Fruit fly (Drosophila melanogaster): ENCODE measurements around the gene Fntb.

Fntb gene

DNA sequence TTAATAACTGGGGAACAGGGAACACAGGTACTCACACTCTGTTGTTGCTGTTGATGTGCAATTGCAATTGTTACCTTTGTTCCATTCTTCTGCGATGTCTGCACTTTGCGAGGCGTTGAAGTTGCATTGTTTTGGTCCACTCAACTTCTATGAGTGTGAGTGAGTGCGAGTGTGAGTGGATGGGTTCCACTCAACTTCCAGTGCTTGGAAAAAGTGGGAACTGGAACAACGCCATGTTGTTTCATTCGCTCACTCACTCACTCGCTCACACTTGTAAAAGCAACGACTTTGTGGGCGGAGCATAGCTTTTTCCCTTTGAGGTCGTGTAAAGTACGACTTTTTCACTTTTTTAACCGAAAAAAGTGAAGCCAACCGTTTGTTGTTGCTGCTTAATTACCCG, 19.1 kb upstream of the Fntb start (continued):
- TF ChIP-seq Bgb (GFP tag; IDR thresholded peaks at IDR 0.05; ENCODE audit: partially characterized antibody) (0 out of 2 replicates have a peak, but pooled peaks have one; percentile 21), phol (tag; optimal IDR thresholded peaks at IDR 0.05) (peak; percentile 42), CG15514 (GFP tag; optimal IDR thresholded peaks at IDR 0.05) (no peak), Dll (GFP tag; IDR thresholded peaks at IDR 0.05; ENCODE audit: partially characterized antibody) (no peak), CG17361 (GFP tag; IDR thresholded peaks at IDR 0.05) (no peak), Dref (GFP tag; IDR thresholded peaks at IDR 0.05) (no peak)

DNA sequence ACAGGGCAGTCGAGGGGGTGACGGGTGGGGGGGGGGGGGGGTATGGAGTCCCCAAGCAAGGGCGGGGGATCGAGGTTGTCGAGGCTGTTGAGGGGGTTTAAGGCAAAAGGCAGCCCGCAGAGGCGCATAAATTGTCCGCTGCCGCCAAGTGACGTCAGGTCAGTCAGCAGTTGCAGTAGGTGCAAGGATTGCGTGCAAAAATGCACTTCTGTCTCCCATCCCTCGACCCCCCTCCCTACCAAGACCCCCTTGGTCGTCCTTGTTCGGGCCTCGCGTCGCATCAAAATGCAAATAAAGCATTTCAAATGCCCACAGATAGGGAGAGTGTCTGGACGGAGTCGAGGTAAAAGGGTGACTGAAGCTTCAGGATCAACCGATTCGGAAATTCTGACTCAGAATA, 16.3 kb upstream of the Fntb start:
- no peak for TF ChIP-seq CG8290 (GFP tag; optimal IDR thresholded peaks at IDR 0.05)
- no peak for TF ChIP-seq CG8290 (tag; optimal IDR thresholded peaks at IDR 0.05)
- no peak for TF ChIP-seq Sin3A (optimal IDR thresholded peaks at IDR 0.05)
- no peak for TF ChIP-seq exex (tag; optimal IDR thresholded peaks at IDR 0.05)
- no peak for TF ChIP-seq fd96Cb (tag; optimal IDR thresholded peaks at IDR 0.05)
- TF ChIP-seq crc (GFP tag; optimal IDR thresholded peaks at IDR 0.05) = no peak
- TF ChIP-seq CG7372 (GFP tag; IDR thresholded peaks at IDR 0.05) = no peak
- no peak for TF ChIP-seq oc (tag; optimal IDR thresholded peaks at IDR 0.05)

DNA sequence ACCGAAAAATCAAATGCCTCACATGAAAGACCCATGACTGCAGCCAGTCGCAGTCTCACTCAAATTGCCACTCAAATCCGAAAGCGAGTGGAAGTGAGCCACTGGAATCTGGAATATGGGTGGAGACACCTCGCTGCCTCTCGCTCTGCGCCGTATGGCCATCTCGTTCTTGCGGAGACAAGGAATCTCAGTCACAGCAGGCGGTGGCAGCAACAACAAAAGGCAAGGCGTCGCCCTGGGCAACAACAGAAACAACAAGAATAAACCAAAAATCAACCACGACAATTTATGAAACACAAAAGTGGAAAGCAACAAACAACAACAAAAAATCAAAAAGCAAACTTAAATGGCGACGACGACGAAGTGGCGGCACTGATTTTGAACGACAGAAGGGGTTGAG, 9.5 kb upstream of the Fntb start:
- TF ChIP-seq her (GFP tag; optimal IDR thresholded peaks at IDR 0.05) = no peak
- TF ChIP-seq tna (GFP tag; IDR thresholded peaks at IDR 0.05; ENCODE audit: partially characterized antibody) = peak; percentile 52; the same call in 1 of the 2 replicates
- peak; percentile 23 for TF ChIP-seq CG8924 (tag; optimal IDR thresholded peaks at IDR 0.05)
- TF ChIP-seq schlank (tag; optimal IDR thresholded peaks at IDR 0.05) = no peak
- peak; percentile 42; the same call in 1 of the 2 replicates for TF ChIP-seq Rfx (GFP tag; IDR thresholded peaks at IDR 0.05)
- no peak for TF ChIP-seq D (optimal IDR thresholded peaks at IDR 0.05)
- TF ChIP-seq D (GFP tag; optimal IDR thresholded peaks at IDR 0.05) = peak; percentile 53
- TF ChIP-seq CG12155 (GFP tag; optimal IDR thresholded peaks at IDR 0.05) = no peak
- TF ChIP-seq CG4360 (GFP tag; IDR thresholded peaks at IDR 0.05) = peak; percentile 98
- peak; percentile 92 for TF ChIP-seq CG10321 (GFP tag; IDR thresholded peaks at IDR 0.05)
- TF ChIP-seq gcm2 (GFP tag; optimal IDR thresholded peaks at IDR 0.05) = no peak
- TF ChIP-seq z (GFP tag; IDR thresholded peaks at IDR 0.05) = peak; percentile 98
- TF ChIP-seq nom (GFP tag; optimal IDR thresholded peaks at IDR 0.05) = peak; percentile 37
- TF ChIP-seq CG8478 (optimal IDR thresholded peaks at IDR 0.05) = peak; percentile 59
- TF ChIP-seq crol (GFP tag; IDR thresholded peaks at IDR 0.05) = 0 out of 2 replicates have a peak, but pooled peaks have one; percentile 19
- TF ChIP-seq CG10366 (GFP tag; IDR thresholded peaks at IDR 0.05) = no peak
- TF ChIP-seq Bgb (GFP tag; IDR thresholded peaks at IDR 0.05; ENCODE audit: partially characterized antibody) = peak; percentile 35; the same call in 1 of the 2 replicates
- TF ChIP-seq Opbp (GFP tag; IDR thresholded peaks at IDR 0.05; ENCODE audit: partially characterized antibody) = 0 out of 3 replicates have a peak, but pooled peaks have one; percentile 30
- TF ChIP-seq CG15011 (GFP tag; optimal IDR thresholded peaks at IDR 0.05) = no peak
- no peak for TF ChIP-seq ATbp (GFP tag; optimal IDR thresholded peaks at IDR 0.05)
- TF ChIP-seq phol (tag; optimal IDR thresholded peaks at IDR 0.05) = peak; percentile 12
- peak; percentile 36 for TF ChIP-seq ewg (GFP tag; optimal IDR thresholded peaks at IDR 0.05)
- no peak for TF ChIP-seq CG13624 (GFP tag; optimal IDR thresholded peaks at IDR 0.05)
- peak; percentile 88 for TF ChIP-seq pfk (GFP tag; optimal IDR thresholded peaks at IDR 0.05)
- no peak for TF ChIP-seq CG9817 (tag; optimal IDR thresholded peaks at IDR 0.05)
- peak; percentile 78; the same call in 1 of the 2 replicates for TF ChIP-seq seq (GFP tag; IDR thresholded peaks at IDR 0.05)
- 0 out of 3 replicates have a peak, but pooled peaks have one; percentile 20 for TF ChIP-seq knrl (GFP tag; IDR thresholded peaks at IDR 0.05; ENCODE audit: partially characterized antibody)
- no peak for TF ChIP-seq CG42726 (GFP tag; IDR thresholded peaks at IDR 0.05; ENCODE audit: partially characterized antibody)
- no peak for TF ChIP-seq CG2129 (GFP tag; IDR thresholded peaks at IDR 0.05; ENCODE audit: partially characterized antibody)
- TF ChIP-seq Nf-YC (tag; optimal IDR thresholded peaks at IDR 0.05) = peak; percentile 94
- peak; percentile 27 for TF ChIP-seq cg (GFP tag; optimal IDR thresholded peaks at IDR 0.05)
- peak; percentile 93 for TF ChIP-seq Nf-YB (GFP tag; optimal IDR thresholded peaks at IDR 0.05)
- TF ChIP-seq Adf1 (GFP tag; IDR thresholded peaks at IDR 0.05) = peak; percentile 59
- peak; percentile 90 for TF ChIP-seq CG1832 (GFP tag; optimal IDR thresholded peaks at IDR 0.05)
- peak; percentile 74 for TF ChIP-seq pros (GFP tag; optimal IDR thresholded peaks at IDR 0.05)
- TF ChIP-seq Xrp1 (GFP tag; IDR thresholded peaks at IDR 0.05) = no peak

Measured in whole organism, embryonic.